Fruit fly (Drosophila melanogaster) whole organism, embryonic: ENCODE results near the gene CG5509.

Experiments
- B-H1 ChIP-seq: fragments of 200-800 bp; sonication (Bioruptor generic); IDR thresholded peaks from 3 replicates; pipeline ENCODE4 v1.3.6; 2022; ENCODE audit warnings: missing biosample characterization, missing genetic modification characterization
- Blimp-1 ChIP-seq: fragments of 200-800 bp; sonication (Bioruptor generic); optimal IDR thresholded peaks from 3 replicates; lab custom pipeline; 2018; ENCODE audit warnings: missing biosample characterization, missing genetic modification characterization, mild to moderate bottlenecking, moderate library complexity, missing genetic modification reagents
- CG10366 ChIP-seq: fragments of 200-800 bp; sonication (Bioruptor generic); IDR thresholded peaks from 2 replicates; pipeline ENCODE4 v1.3.6; 2022; ENCODE audit warnings: missing biosample characterization, missing genetic modification characterization
- CG10959 ChIP-seq: fragments of 200-800 bp; sonication (Bioruptor generic); IDR thresholded peaks from 2 replicates; pipeline ENCODE4 v1.3.6; 2022; ENCODE audit warnings: missing biosample characterization, missing genetic modification characterization
- CG12236 ChIP-seq: fragments of 200-800 bp; sonication (Bioruptor generic); optimal IDR thresholded peaks from 2 replicates; lab custom pipeline; 2016; ENCODE audit warnings: missing biosample characterization, missing genetic modification characterization
- CG12391 ChIP-seq: fragments of 200-800 bp; sonication (Bioruptor generic); optimal IDR thresholded peaks from 3 replicates; lab custom pipeline; 2018; ENCODE audit warnings: missing biosample characterization, mild to moderate bottlenecking, missing genetic modification characterization, moderate library complexity
- CG12659 ChIP-seq: fragments of 200-800 bp; sonication (Bioruptor generic); optimal IDR thresholded peaks from 3 replicates; lab custom pipeline; 2017; ENCODE audit warnings: mild to moderate bottlenecking, missing biosample characterization, missing genetic modification reagents, missing genetic modification characterization
- CG1529 ChIP-seq: fragments of 200-800 bp; sonication (Bioruptor generic); optimal IDR thresholded peaks from 3 replicates; lab custom pipeline; 2018; ENCODE audit warnings: missing biosample characterization, missing genetic modification characterization
- CG17568 ChIP-seq: fragments of 200-800 bp; sonication (Bioruptor generic); optimal IDR thresholded peaks from 2 replicates; lab custom pipeline; 2018; ENCODE audit warnings: missing biosample characterization, mild to moderate bottlenecking, missing genetic modification characterization, moderate library complexity
- CG31224 ChIP-seq: fragments of 200-800 bp; sonication (Bioruptor generic); IDR thresholded peaks from 2 replicates; pipeline ENCODE4 v1.3.6; 2022; ENCODE audit warnings: missing biosample characterization, missing genetic modification characterization
- CG32767 ChIP-seq: fragments of 200-800 bp; sonication (Bioruptor generic); IDR thresholded peaks from 2 replicates; pipeline ENCODE4 v1.3.6; 2022; ENCODE audit warnings: missing biosample characterization, missing genetic modification characterization
- CG33213 ChIP-seq: fragments of 200-800 bp; sonication (Bioruptor generic); optimal IDR thresholded peaks from 3 replicates; lab custom pipeline; 2016; ENCODE audit warnings: missing biosample characterization, missing genetic modification characterization
- CG7928 ChIP-seq: fragments of 200-800 bp; sonication (Bioruptor generic); optimal IDR thresholded peaks from 2 replicates; lab custom pipeline; 2017; ENCODE audit warnings: missing biosample characterization, mild to moderate bottlenecking, missing genetic modification characterization
- Chrac-16 ChIP-seq: fragments of 200-800 bp; sonication (Bioruptor generic); optimal IDR thresholded peaks from 3 replicates; lab custom pipeline; 2016; ENCODE audit warnings: missing biosample characterization, missing genetic modification characterization
- Dfd ChIP-seq, 2 experiments: fragments of >200 bp; optimal IDR thresholded peaks; 2 replicates each; lab custom pipeline; 2017; ENCODE audit warnings: missing biosample characterization in 2 of 2, missing genetic modification characterization in 2 of 2
- Dip3 ChIP-seq: fragments of 200-800 bp; sonication (Bioruptor generic); optimal IDR thresholded peaks from 3 replicates; lab custom pipeline; 2016; ENCODE audit warnings: missing biosample characterization, missing genetic modification characterization
- Dll ChIP-seq: fragments of 200-800 bp; sonication (Bioruptor generic); IDR thresholded peaks from 4 replicates; pipeline ENCODE4 v1.3.6; 2022; ENCODE audit warnings: missing biosample characterization, missing genetic modification characterization; ENCODE audit not compliant: partially characterized antibody
- Ets97D ChIP-seq: fragments of 200-800 bp; sonication (Bioruptor generic); optimal IDR thresholded peaks from 3 replicates; lab custom pipeline; 2016; ENCODE audit warnings: missing biosample characterization, missing genetic modification characterization
- Fer3 ChIP-seq: fragments of 200-800 bp; sonication (Bioruptor generic); optimal IDR thresholded peaks from 2 replicates; lab custom pipeline; 2018; ENCODE audit warnings: missing biosample characterization, mild to moderate bottlenecking, missing genetic modification characterization, moderate library complexity
- HLHmδ ChIP-seq: fragments of 200-800 bp; sonication (Bioruptor generic); optimal IDR thresholded peaks from 2 replicates; lab custom pipeline; 2018; ENCODE audit warnings: missing biosample characterization, mild to moderate bottlenecking, missing genetic modification characterization, moderate library complexity
- Hmx ChIP-seq: fragments of 200-800 bp; sonication (Bioruptor generic); optimal IDR thresholded peaks from 2 replicates; lab custom pipeline; 2016; ENCODE audit warnings: missing biosample characterization, missing genetic modification characterization
- Jarid2 ChIP-seq: fragments of 200-800 bp; sonication (Bioruptor generic); optimal IDR thresholded peaks from 3 replicates; lab custom pipeline; 2017; ENCODE audit warnings: mild to moderate bottlenecking, missing biosample characterization, missing genetic modification reagents, missing genetic modification characterization
- Max ChIP-seq: fragments of 200-800 bp; sonication (Bioruptor generic); optimal IDR thresholded peaks from 2 replicates; lab custom pipeline; 2016; ENCODE audit warnings: missing biosample characterization, mild to moderate bottlenecking, missing genetic modification characterization
- NC2β ChIP-seq: fragments of 200-800 bp; sonication (Bioruptor generic); optimal IDR thresholded peaks from 2 replicates; lab custom pipeline; 2016; ENCODE audit warnings: missing biosample characterization, missing genetic modification characterization
- NK7.1 ChIP-seq: fragments of 200-800 bp; sonication (Bioruptor generic); optimal IDR thresholded peaks from 3 replicates; lab custom pipeline; 2016; ENCODE audit warnings: missing biosample characterization, missing genetic modification characterization
- Oli ChIP-seq: fragments of 200-800 bp; sonication (Bioruptor generic); optimal IDR thresholded peaks from 2 replicates; lab custom pipeline; 2018; ENCODE audit warnings: missing biosample characterization, mild to moderate bottlenecking, missing genetic modification characterization, moderate library complexity
- Side ChIP-seq: fragments of 200-800 bp; sonication (Bioruptor generic); optimal IDR thresholded peaks from 2 replicates; lab custom pipeline; 2016; ENCODE audit warnings: missing biosample characterization, missing genetic modification characterization
- Sox100B ChIP-seq: fragments of 200-800 bp; sonication (Bioruptor generic); optimal IDR thresholded peaks from 3 replicates; lab custom pipeline; 2018; ENCODE audit warnings: missing biosample characterization, mild to moderate bottlenecking, missing genetic modification characterization
- Taf1 ChIP-seq: fragments of 200-800 bp; sonication (Bioruptor generic); IDR thresholded peaks from 2 replicates; pipeline ENCODE4 v1.3.6; 2022; ENCODE audit warnings: missing biosample characterization, missing genetic modification characterization
- al ChIP-seq: fragments of 200-800 bp; sonication (Bioruptor generic); IDR thresholded peaks from 2 replicates; pipeline ENCODE4 v1.3.6; 2022; ENCODE audit warnings: missing biosample characterization, missing genetic modification characterization
- amos ChIP-seq: fragments of 200-800 bp; sonication (Bioruptor generic); IDR thresholded peaks from 2 replicates; pipeline ENCODE4 v1.3.6; 2022; ENCODE audit warnings: missing biosample characterization, missing genetic modification characterization; ENCODE audit not compliant: partially characterized antibody
- bigmax ChIP-seq: fragments of 200-800 bp; sonication (Bioruptor generic); optimal IDR thresholded peaks from 2 replicates; lab custom pipeline; 2018; ENCODE audit warnings: missing biosample characterization, mild to moderate bottlenecking, missing genetic modification characterization
- cad ChIP-seq: fragments of >200 bp; optimal IDR thresholded peaks from 2 replicates; lab custom pipeline; 2017; ENCODE audit warnings: missing biosample characterization, missing genetic modification characterization
- cato ChIP-seq: fragments of 200-800 bp; sonication (Bioruptor generic); optimal IDR thresholded peaks from 2 replicates; lab custom pipeline; 2016; ENCODE audit warnings: missing biosample characterization, missing genetic modification characterization, borderline replicate concordance
- crc ChIP-seq: fragments of 200-800 bp; sonication (Bioruptor generic); optimal IDR thresholded peaks from 2 replicates; lab custom pipeline; 2016; ENCODE audit warnings: missing biosample characterization, missing genetic modification characterization
- cwo ChIP-seq: fragments of 200-800 bp; sonication (Bioruptor generic); optimal IDR thresholded peaks from 3 replicates; lab custom pipeline; 2017; ENCODE audit warnings: missing biosample characterization, missing genetic modification characterization, mild to moderate bottlenecking, moderate library complexity, missing genetic modification reagents
- dpn ChIP-seq, 2 experiments: fragments of 200-800 bp; sonication (Bioruptor generic); optimal IDR thresholded peaks; 3 replicates each; lab custom pipeline; 2016; ENCODE audit warnings: missing biosample characterization in 2 of 2, missing genetic modification characterization in 2 of 2
- esg ChIP-seq: fragments of 200-800 bp; sonication (Bioruptor generic); conservative IDR thresholded peaks from 2 replicates; pipeline ENCODE4 v1.3.6; 2022; ENCODE audit warnings: missing biosample characterization, missing genetic modification characterization
- fu2 ChIP-seq: fragments of 200-800 bp; sonication (Bioruptor generic); optimal IDR thresholded peaks from 2 replicates; lab custom pipeline; 2016; ENCODE audit warnings: missing biosample characterization, missing genetic modification characterization
- gfzf ChIP-seq: fragments of 200-800 bp; sonication (Bioruptor generic); optimal IDR thresholded peaks from 2 replicates; lab custom pipeline; 2016; ENCODE audit warnings: missing biosample characterization, mild to moderate bottlenecking, missing genetic modification characterization, moderate library complexity
- hbn ChIP-seq: fragments of 200-800 bp; sonication (Bioruptor generic); IDR thresholded peaks from 2 replicates; pipeline ENCODE4 v1.3.6; 2022; ENCODE audit warnings: missing biosample characterization, missing genetic modification characterization; ENCODE audit not compliant: partially characterized antibody
- jumu ChIP-seq: fragments of 200-800 bp; sonication (Bioruptor generic); optimal IDR thresholded peaks from 3 replicates; lab custom pipeline; 2016; ENCODE audit warnings: missing biosample characterization, missing genetic modification characterization
- lbe ChIP-seq: fragments of 200-800 bp; sonication (Bioruptor generic); optimal IDR thresholded peaks from 2 replicates; lab custom pipeline; 2016; ENCODE audit warnings: missing biosample characterization, mild to moderate bottlenecking, missing genetic modification characterization
- lilli ChIP-seq: fragments of 200-800 bp; sonication (Bioruptor generic); optimal IDR thresholded peaks from 3 replicates; lab custom pipeline; 2016; ENCODE audit warnings: missing biosample characterization, missing genetic modification characterization
- onecut ChIP-seq: fragments of 200-800 bp; sonication (Bioruptor generic); IDR thresholded peaks from 2 replicates; pipeline ENCODE4 v1.3.6; 2022; ENCODE audit warnings: missing biosample characterization, missing genetic modification characterization
- sna ChIP-seq: fragments of 200-800 bp; sonication (Bioruptor generic); IDR thresholded peaks from 2 replicates; pipeline ENCODE4 v1.3.6; 2022; ENCODE audit warnings: missing biosample characterization, missing genetic modification characterization; ENCODE audit not compliant: partially characterized antibody
- tap ChIP-seq: fragments of 200-800 bp; optimal IDR thresholded peaks from 3 replicates; lab custom pipeline; 2019; ENCODE audit warnings: missing biosample characterization, mild to moderate bottlenecking, missing genetic modification characterization, moderate library complexity
- vvl ChIP-seq: fragments of 200-800 bp; sonication (Bioruptor generic); IDR thresholded peaks from 2 replicates; pipeline ENCODE4 v1.3.6; 2022; ENCODE audit warnings: missing biosample characterization, missing genetic modification characterization
- yki ChIP-seq: fragments of >200 bp; optimal IDR thresholded peaks from 3 replicates; lab custom pipeline; 2018

The CG5509 gene

dm6 chr3R:12442601-12443533 lies 9.4 kb upstream of the CG5509 start (continued):
- TF ChIP-seq Taf1 (GFP tag; lab: Robert Waterston, UW), result peak; percentile 39; the same call in 1 of the 2 replicates
- peak; percentile 17 for TF ChIP-seq Sox100B (GFP tag; lab: Kevin White, UChicago)
- TF ChIP-seq cato (GFP tag; lab: Kevin White, UChicago), result no peak
- peak; percentile 29 for TF ChIP-seq Oli (tag; lab: Kevin White, UChicago)
- TF ChIP-seq sna (GFP tag; lab: Robert Waterston, UW), result no peak
- peak; percentile 43 for TF ChIP-seq CG12659 (GFP tag; lab: Kevin White, UChicago)
- no peak for TF ChIP-seq CG10959
- no peak for TF ChIP-seq CG32767 (GFP tag; lab: Robert Waterston, UW)
- peak; percentile 56 for TF ChIP-seq lilli (GFP tag; lab: Kevin White, UChicago)
- TF ChIP-seq onecut, result no peak
- no peak for TF ChIP-seq yki (lab: Kevin White, UChicago)
- TF ChIP-seq jumu (GFP tag; lab: Kevin White, UChicago), result no peak
- no peak for TF ChIP-seq gfzf (GFP tag; lab: Kevin White, UChicago)
- TF ChIP-seq CG12391 (tag; lab: Kevin White, UChicago), result peak; percentile 16
- no peak for TF ChIP-seq CG7928
- TF ChIP-seq Max (GFP tag; lab: Kevin White, UChicago), result peak; percentile 23
- no peak for TF ChIP-seq Chrac-16 (GFP tag; lab: Kevin White, UChicago)
- no peak for TF ChIP-seq CG17568 (GFP tag; lab: Kevin White, UChicago)
- TF ChIP-seq NK7.1 (GFP tag; lab: Kevin White, UChicago), result no peak
- TF ChIP-seq tap (tag; lab: Kevin White, UChicago), result peak; percentile 12
- 0 out of 2 replicates have a peak, but pooled peaks have one; percentile 36 for TF ChIP-seq CG31224 (GFP tag; lab: Robert Waterston, UW)
- no peak for TF ChIP-seq dpn (GFP tag; optimal IDR thresholded peaks at IDR 0.05; lab: Kevin White, UChicago)
- no peak for TF ChIP-seq Jarid2 (GFP tag; lab: Kevin White, UChicago)
- no peak for TF ChIP-seq Blimp-1 (GFP tag; lab: Kevin White, UChicago)
- no peak for TF ChIP-seq vvl (GFP tag; lab: Robert Waterston, UW)
- TF ChIP-seq Dfd (GFP tag; optimal IDR thresholded peaks at IDR 0.05; lab: Kevin White, UChicago), result no peak
- TF ChIP-seq Dll, result no peak
- TF ChIP-seq CG10366 (GFP tag; lab: Robert Waterston, UW), result no peak
- no peak for TF ChIP-seq CG33213
- TF ChIP-seq amos (GFP tag; lab: Robert Waterston, UW), result no peak
- peak; percentile 23; the same call in 1 of the 2 replicates for TF ChIP-seq al (GFP tag; lab: Robert Waterston, UW)
- no peak for TF ChIP-seq CG12236
- TF ChIP-seq cwo (GFP tag; lab: Kevin White, UChicago), result peak; percentile 14
- no peak for TF ChIP-seq hbn
- TF ChIP-seq Hmx (GFP tag; lab: Kevin White, UChicago), result peak; percentile 9
- no peak for TF ChIP-seq bigmax
- no peak for TF ChIP-seq cad
- peak; percentile 35 for TF ChIP-seq Fer3 (tag; lab: Kevin White, UChicago)
- no peak for TF ChIP-seq crc (GFP tag; lab: Kevin White, UChicago)
- TF ChIP-seq fu2 (GFP tag; lab: Kevin White, UChicago), result no peak
- TF ChIP-seq B-H1, result no peak
- TF ChIP-seq Ets97D (GFP tag; lab: Kevin White, UChicago), result no peak
- TF ChIP-seq HLHmδ (GFP tag; lab: Kevin White, UChicago), result no peak
- TF ChIP-seq Side, result no peak
- no peak for TF ChIP-seq NC2β (GFP tag; lab: Kevin White, UChicago)
- TF ChIP-seq CG1529 (GFP tag; lab: Kevin White, UChicago), result no peak
- TF ChIP-seq Dip3, result peak; percentile 25
- TF ChIP-seq esg, result no peak
- peak; percentile 67 for TF ChIP-seq lbe
